Fruit fly (Drosophila melanogaster) whole organism, embryonic: ENCODE data around the gene CG14277.

ENCODE experiments used
- CG11085 ChIP-seq: fragments of 200-800 bp; sonication (Bioruptor generic); IDR thresholded peaks from 2 replicates; pipeline ENCODE4 v1.3.6; 2022; ENCODE audit warnings: missing biosample characterization, missing genetic modification characterization
- CG15269 ChIP-seq: fragments of 200-800 bp; sonication (Bioruptor generic); optimal IDR thresholded peaks from 2 replicates; lab custom pipeline; 2018; ENCODE audit warnings: missing biosample characterization, mild to moderate bottlenecking, missing genetic modification characterization, moderate library complexity
- CG15514 ChIP-seq: fragments of 200-800 bp; sonication (Bioruptor generic); optimal IDR thresholded peaks from 3 replicates; lab custom pipeline; 2017; ENCODE audit warnings: missing biosample characterization, missing genetic modification characterization, mild to moderate bottlenecking, moderate library complexity, missing genetic modification reagents
- CG17328 ChIP-seq: fragments of 200-800 bp; sonication (Bioruptor generic); IDR thresholded peaks from 2 replicates; pipeline ENCODE4 v1.3.6; 2022; ENCODE audit warnings: missing biosample characterization, missing genetic modification characterization
- CG17802 ChIP-seq: fragments of 200-800 bp; sonication (Bioruptor generic); optimal IDR thresholded peaks from 2 replicates; lab custom pipeline; 2018; ENCODE audit warnings: missing biosample characterization, mild to moderate bottlenecking, missing genetic modification characterization, moderate library complexity
- CG2116 ChIP-seq: fragments of 200-800 bp; sonication (Bioruptor generic); optimal IDR thresholded peaks from 3 replicates; lab custom pipeline; 2018; ENCODE audit warnings: missing biosample characterization, mild to moderate bottlenecking, missing genetic modification characterization
- CG2199 ChIP-seq: fragments of 200-800 bp; sonication (Bioruptor generic); IDR thresholded peaks from 3 replicates; pipeline ENCODE4 v1.3.6; 2022; ENCODE audit warnings: missing biosample characterization, missing genetic modification characterization
- CG2875 ChIP-seq: fragments of 200-800 bp; sonication (Bioruptor generic); optimal IDR thresholded peaks from 2 replicates; lab custom pipeline; 2017; ENCODE audit warnings: missing biosample characterization, mild to moderate bottlenecking, missing genetic modification characterization, missing genetic modification reagents
- CG4360 ChIP-seq: fragments of 200-800 bp; sonication (Bioruptor generic); IDR thresholded peaks from 2 replicates; pipeline ENCODE4 v1.3.6; 2022; ENCODE audit warnings: missing biosample characterization, missing genetic modification characterization
- CG4730 ChIP-seq: fragments of 200-800 bp; sonication (Bioruptor generic); IDR thresholded peaks from 2 replicates; pipeline ENCODE4 v1.3.6; 2022; ENCODE audit warnings: missing biosample characterization, missing genetic modification characterization
- CG6175 ChIP-seq: fragments of 200-800 bp; sonication (Bioruptor generic); IDR thresholded peaks from 3 replicates; pipeline ENCODE4 v1.3.6; 2022; ENCODE audit warnings: missing biosample characterization, missing genetic modification characterization
- CG6689 ChIP-seq: fragments of 200-800 bp; sonication (Bioruptor generic); IDR thresholded peaks from 2 replicates; pipeline ENCODE4 v1.3.6; 2022; ENCODE audit warnings: missing biosample characterization, missing genetic modification characterization
- CG6854 ChIP-seq: fragments of 200-800 bp; sonication (Bioruptor generic); optimal IDR thresholded peaks from 3 replicates; lab custom pipeline; 2017; ENCODE audit warnings: missing biosample characterization, mild to moderate bottlenecking, missing genetic modification characterization
- CG7372 ChIP-seq: fragments of 200-800 bp; sonication (Bioruptor generic); IDR thresholded peaks from 2 replicates; pipeline ENCODE4 v1.3.6; 2022; ENCODE audit warnings: missing biosample characterization, missing genetic modification characterization
- CG7987 ChIP-seq: fragments of 200-800 bp; sonication (Bioruptor generic); optimal IDR thresholded peaks from 2 replicates; lab custom pipeline; 2018; ENCODE audit warnings: missing biosample characterization, mild to moderate bottlenecking, missing genetic modification characterization, moderate library complexity
- CG8359 ChIP-seq: fragments of 200-800 bp; sonication (Bioruptor generic); optimal IDR thresholded peaks from 2 replicates; lab custom pipeline; 2017; ENCODE audit warnings: missing biosample characterization, mild to moderate bottlenecking, missing genetic modification characterization, borderline replicate concordance
- CG9797 ChIP-seq: fragments of 200-800 bp; sonication (Bioruptor generic); optimal IDR thresholded peaks from 3 replicates; lab custom pipeline; 2018; ENCODE audit warnings: missing biosample characterization, mild to moderate bottlenecking, missing genetic modification characterization
- CTCF ChIP-seq: fragments of 200-800 bp; sonication (Bioruptor generic); optimal IDR thresholded peaks from 2 replicates; lab custom pipeline; 2017; ENCODE audit warnings: missing biosample characterization, mild to moderate bottlenecking, missing genetic modification characterization, moderate library complexity
- Dek ChIP-seq: fragments of 200-800 bp; sonication (Bioruptor generic); optimal IDR thresholded peaks from 3 replicates; lab custom pipeline; 2019; ENCODE audit warnings: missing biosample characterization, mild to moderate bottlenecking, missing genetic modification characterization, moderate library complexity
- Doc3 ChIP-seq: fragments of 200-800 bp; sonication (Bioruptor generic); IDR thresholded peaks from 3 replicates; pipeline ENCODE4 v1.3.6; 2022; ENCODE audit warnings: missing biosample characterization, missing genetic modification characterization; ENCODE audit not compliant: partially characterized antibody
- H15 ChIP-seq: fragments of 200-800 bp; sonication (Bioruptor generic); IDR thresholded peaks from 3 replicates; pipeline ENCODE4 v1.3.6; 2022; ENCODE audit warnings: missing biosample characterization, missing genetic modification characterization
- HLH54F ChIP-seq: fragments of 200-800 bp; sonication (Bioruptor generic); optimal IDR thresholded peaks from 3 replicates; lab custom pipeline; 2016; ENCODE audit warnings: missing biosample characterization, missing genetic modification characterization
- Hmx ChIP-seq: fragments of 200-800 bp; sonication (Bioruptor generic); optimal IDR thresholded peaks from 2 replicates; lab custom pipeline; 2016; ENCODE audit warnings: missing biosample characterization, missing genetic modification characterization
- MTF-1 ChIP-seq: fragments of 200-800 bp; sonication (Bioruptor generic); optimal IDR thresholded peaks from 2 replicates; lab custom pipeline; 2018; ENCODE audit warnings: missing biosample characterization, mild to moderate bottlenecking, missing genetic modification characterization, borderline replicate concordance
- Oaz ChIP-seq: fragments of 200-800 bp; sonication (Bioruptor generic); IDR thresholded peaks from 2 replicates; pipeline ENCODE4 v1.3.6; 2022; ENCODE audit warnings: missing biosample characterization, missing genetic modification characterization
- Ptx1 ChIP-seq: fragments of 200-800 bp; sonication (Bioruptor generic); IDR thresholded peaks from 2 replicates; pipeline ENCODE4 v1.3.6; 2022; ENCODE audit warnings: missing biosample characterization, missing genetic modification characterization
- Sry-δ ChIP-seq: fragments of 200-800 bp; sonication (Bioruptor generic); optimal IDR thresholded peaks from 2 replicates; lab custom pipeline; 2016; ENCODE audit warnings: missing biosample characterization, missing genetic modification characterization
- Trl ChIP-seq, 3 experiments: fragments of >200 bp in 2 of 3; fragments of 200-800 bp in 1 of 3; sonication (Bioruptor generic) in 1 of 3; optimal IDR thresholded peaks; 2 replicates in 1 of 3; 3 replicates in 2 of 3; lab custom pipeline; 2016 to 2017; ENCODE audit warnings: missing biosample characterization in 1 of 3, missing genetic modification characterization in 1 of 3
- YL-1 ChIP-seq: fragments of 200-800 bp; sonication (Bioruptor generic); optimal IDR thresholded peaks from 3 replicates; lab custom pipeline; 2017; ENCODE audit warnings: missing biosample characterization, mild to moderate bottlenecking, missing genetic modification characterization
- aop ChIP-seq: fragments of 200-800 bp; sonication (Bioruptor generic); IDR thresholded peaks from 2 replicates; pipeline ENCODE4 v1.3.6; 2022; ENCODE audit warnings: missing biosample characterization, missing genetic modification characterization
- az2 ChIP-seq: fragments of 200-800 bp; sonication (Bioruptor generic); optimal IDR thresholded peaks from 3 replicates; lab custom pipeline; 2016; ENCODE audit warnings: missing biosample characterization, missing genetic modification characterization
- crc ChIP-seq: fragments of 200-800 bp; sonication (Bioruptor generic); optimal IDR thresholded peaks from 2 replicates; lab custom pipeline; 2016; ENCODE audit warnings: missing biosample characterization, missing genetic modification characterization
- dimm ChIP-seq: fragments of 200-800 bp; sonication (Bioruptor generic); IDR thresholded peaks from 2 replicates; pipeline ENCODE4 v1.3.6; 2022; ENCODE audit warnings: missing biosample characterization, missing genetic modification characterization
- dpn ChIP-seq, 2 experiments: fragments of 200-800 bp; sonication (Bioruptor generic); optimal IDR thresholded peaks; 3 replicates each; lab custom pipeline; 2016; ENCODE audit warnings: missing biosample characterization in 2 of 2, missing genetic modification characterization in 2 of 2
- dysf ChIP-seq: fragments of 200-800 bp; sonication (Bioruptor generic); IDR thresholded peaks from 3 replicates; pipeline ENCODE4 v1.3.6; 2022; ENCODE audit warnings: missing biosample characterization, missing genetic modification characterization
- gce ChIP-seq: fragments of 200-800 bp; sonication (Bioruptor generic); IDR thresholded peaks from 3 replicates; pipeline ENCODE4 v1.3.6; 2022; ENCODE audit warnings: missing biosample characterization, missing genetic modification characterization
- grn ChIP-seq: fragments of 200-800 bp; sonication (Bioruptor generic); optimal IDR thresholded peaks from 3 replicates; lab custom pipeline; 2017; ENCODE audit warnings: missing biosample characterization, missing genetic modification characterization
- lmd ChIP-seq: fragments of 200-800 bp; sonication (Bioruptor generic); IDR thresholded peaks from 2 replicates; pipeline ENCODE4 v1.3.6; 2022; ENCODE audit warnings: missing biosample characterization, missing genetic modification characterization
- lov ChIP-seq, 2 experiments: fragments of 200-800 bp in 1 of 2; fragments of >200 bp in 1 of 2; sonication (Bioruptor generic) in 1 of 2; IDR thresholded peaks in 1 of 2; optimal IDR thresholded peaks in 1 of 2; 2 replicates in 1 of 2; 3 replicates in 1 of 2; pipeline versions ENCODE4 v1.3.6 to Lab custom; 2017 to 2022; ENCODE audit warnings: missing biosample characterization in 1 of 2, missing genetic modification characterization in 1 of 2
- org-1 ChIP-seq: fragments of 200-800 bp; sonication (Bioruptor generic); optimal IDR thresholded peaks from 2 replicates; lab custom pipeline; 2017; ENCODE audit warnings: missing biosample characterization, missing genetic modification characterization
- pan ChIP-seq, 4 experiments: fragments of >200 bp in 3 of 4; fragments of 200-800 bp in 1 of 4; sonication (Bioruptor generic) in 1 of 4; optimal IDR thresholded peaks in 3 of 4; IDR thresholded peaks in 1 of 4; 2 replicates each; pipeline versions ENCODE4 v1.3.6 to Lab custom; 2017 to 2022; ENCODE audit warnings: missing biosample characterization in 2 of 4, missing genetic modification characterization in 2 of 4, mixed read lengths in 1 of 4
- phol ChIP-seq: fragments of 200-800 bp; sonication (Bioruptor generic); optimal IDR thresholded peaks from 3 replicates; lab custom pipeline; 2018; ENCODE audit warnings: missing biosample characterization, mild to moderate bottlenecking, missing genetic modification characterization, moderate library complexity
- pnt ChIP-seq: fragments of 200-800 bp; sonication (Bioruptor generic); optimal IDR thresholded peaks from 3 replicates; lab custom pipeline; 2016; ENCODE audit warnings: missing biosample characterization, missing genetic modification characterization
- prd ChIP-seq, 3 experiments: fragments of >200 bp in 2 of 3; fragments of 200-800 bp in 1 of 3; sonication (Bioruptor generic) in 1 of 3; optimal IDR thresholded peaks in 2 of 3; IDR thresholded peaks in 1 of 3; 2 replicates in 2 of 3; 3 replicates in 1 of 3; pipeline versions ENCODE4 v1.3.6 to Lab custom; 2017 to 2022; ENCODE audit warnings: missing biosample characterization in 1 of 3, missing genetic modification characterization in 1 of 3
- ranshi ChIP-seq: fragments of 200-800 bp; sonication (Bioruptor generic); IDR thresholded peaks from 2 replicates; pipeline ENCODE4 v1.3.6; 2022; ENCODE audit warnings: missing biosample characterization, missing genetic modification characterization
- row ChIP-seq: fragments of 200-800 bp; sonication (Bioruptor generic); IDR thresholded peaks from 3 replicates; pipeline ENCODE4 v1.3.6; 2022; ENCODE audit warnings: missing biosample characterization, missing genetic modification characterization
- sqz ChIP-seq: fragments of 200-800 bp; sonication (Bioruptor generic); optimal IDR thresholded peaks from 3 replicates; lab custom pipeline; 2018; ENCODE audit warnings: missing biosample characterization, mild to moderate bottlenecking, missing genetic modification characterization
- tup ChIP-seq: fragments of 200-800 bp; sonication (Bioruptor generic); optimal IDR thresholded peaks from 2 replicates; lab custom pipeline; 2016; ENCODE audit warnings: missing biosample characterization, mild to moderate bottlenecking, missing genetic modification characterization, moderate library complexity
- z ChIP-seq: fragments of 200-800 bp; sonication (Bioruptor generic); IDR thresholded peaks from 3 replicates; pipeline ENCODE4 v1.3.6; 2022; ENCODE audit warnings: missing biosample characterization, missing genetic modification characterization
- zen ChIP-seq: fragments of 200-800 bp; sonication (Bioruptor generic); optimal IDR thresholded peaks from 3 replicates; lab custom pipeline; 2018; ENCODE audit warnings: missing biosample characterization, mild to moderate bottlenecking, missing genetic modification characterization, moderate library complexity

The CG14277 gene

dm6 chr2L:8266145-8266544, 23.9 kb downstream of the CG14277 start (continued):
- TF ChIP-seq row (GFP tag; lab: Robert Waterston, UW) (peak; percentile 73), z (no peak), az2 (GFP tag; lab: Kevin White, UChicago) (peak; percentile 11), dpn (GFP tag; optimal IDR thresholded peaks at IDR 0.05; lab: Kevin White, UChicago) (peak in 1 of 2 experiments; percentile 56), CG4730 (GFP tag; lab: Robert Waterston, UW) (no peak), H15 (GFP tag; lab: Robert Waterston, UW) (no peak), zen (no peak), CG6689 (GFP tag; lab: Robert Waterston, UW) (no peak; the same call in 1 of the 2 replicates), YL-1 (GFP tag; lab: Kevin White, UChicago) (peak; percentile 35), CG17802 (tag; lab: Kevin White, UChicago) (no peak), sqz (GFP tag; lab: Kevin White, UChicago) (peak; percentile 22), org-1 (GFP tag; lab: Kevin White, UChicago) (peak; percentile 44), CG7372 (GFP tag; lab: Robert Waterston, UW) (peak; percentile 32; the same call in 1 of the 2 replicates), HLH54F (GFP tag; lab: Kevin White, UChicago) (no peak), phol (tag; lab: Kevin White, UChicago) (peak; percentile 82), aop (no peak), grn (GFP tag; lab: Kevin White, UChicago) (no peak), Ptx1 (GFP tag; lab: Robert Waterston, UW) (peak; percentile 74), Doc3 (no peak), CG11085 (GFP tag; lab: Robert Waterston, UW) (no peak), pan (optimal IDR thresholded peaks at IDR 0.05; lab: Kevin White, UChicago) (no peak), pan (GFP tag; optimal IDR thresholded peaks at IDR 0.05 in 1 of 2, IDR thresholded peaks at IDR 0.05 in 1 of 2) (peak in 1 of 2 experiments; percentile 74), dysf (GFP tag; lab: Robert Waterston, UW) (peak; percentile 61; the same call in 2 of the 3 replicates), Oaz (peak; percentile 28; the same call in 1 of the 2 replicates), CG15514 (peak; percentile 31), CG7987 (GFP tag; lab: Kevin White, UChicago) (no peak), gce (GFP tag; lab: Robert Waterston, UW) (no peak), CG6854 (peak; percentile 14), lov (optimal IDR thresholded peaks at IDR 0.05; lab: Kevin White, UChicago) (no peak), lov (GFP tag; IDR thresholded peaks at IDR 0.05; lab: Robert Waterston, UW) (no peak), CG17328 (GFP tag; lab: Robert Waterston, UW) (0 out of 2 replicates have a peak, but pooled peaks have one; percentile 23), CG9797 (no peak), Trl (optimal IDR thresholded peaks at IDR 0.05; lab: Kevin White, UChicago) (no peak), Trl (GFP tag; optimal IDR thresholded peaks at IDR 0.05; lab: Kevin White, UChicago) (no peak), CG15269 (tag; lab: Kevin White, UChicago) (peak; percentile 87), CG6175 (no peak), ranshi (GFP tag; lab: Robert Waterston, UW) (0 out of 2 replicates have a peak, but pooled peaks have one; percentile 45), Dek (tag; lab: Kevin White, UChicago) (peak; percentile 55), prd (optimal IDR thresholded peaks at IDR 0.05; lab: Kevin White, UChicago) (no peak), prd (GFP tag; IDR thresholded peaks at IDR 0.05; lab: Robert Waterston, UW) (peak; percentile 60), CG8359 (GFP tag; lab: Kevin White, UChicago) (peak; percentile 9), MTF-1 (GFP tag; lab: Kevin White, UChicago) (no peak), crc (GFP tag; lab: Kevin White, UChicago) (no peak), tup (GFP tag; lab: Kevin White, UChicago) (no peak), CG2875 (GFP tag; lab: Kevin White, UChicago) (peak; percentile 45), CTCF (GFP tag; lab: Kevin White, UChicago) (no peak), dimm (GFP tag; lab: Robert Waterston, UW) (no peak), CG2199 (GFP tag; lab: Robert Waterston, UW) (no peak), CG2116 (GFP tag; lab: Kevin White, UChicago) (no peak), pnt (GFP tag; lab: Kevin White, UChicago) (no peak), Hmx (GFP tag; lab: Kevin White, UChicago) (no peak), lmd (peak; percentile 66), Sry-δ (GFP tag; lab: Kevin White, UChicago) (no peak), CG4360 (no peak)
